Fruit fly (Drosophila melanogaster): ENCODE results near the gene CG44037.

The CG44037 gene

DNA sequence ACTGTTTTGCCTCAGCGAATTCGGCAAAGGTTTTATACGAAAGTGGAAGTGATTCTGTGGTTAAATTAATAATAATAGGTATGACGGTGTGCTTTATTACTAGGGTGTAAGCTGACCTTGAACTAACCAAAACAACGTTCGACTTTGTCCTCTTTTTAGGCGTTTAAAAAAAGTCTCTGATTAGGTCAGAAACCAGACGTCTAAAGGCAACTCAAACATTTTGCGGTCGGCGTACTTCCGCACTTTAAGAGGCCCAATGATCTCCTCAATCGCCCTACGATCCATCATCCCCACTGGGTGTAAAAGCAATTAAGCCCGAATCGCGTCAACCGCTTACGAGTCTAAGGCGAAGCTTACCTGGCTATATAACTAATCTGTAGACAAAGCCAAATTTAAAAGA, 19.4 kb upstream of the CG44037 start, which contains the start of gene Cyp313a3:
TSS of gene Cyp313a3 (minus strand) at position 101 of the 400 bp plus-strand sequence.
- TF ChIP-seq Myc (optimal IDR thresholded peaks at IDR 0.05) = no peak
- no peak for TF ChIP-seq Sin3A (optimal IDR thresholded peaks at IDR 0.05)
- TF ChIP-seq h (optimal IDR thresholded peaks at IDR 0.05) = no peak
- no peak for TF ChIP-seq insv (optimal IDR thresholded peaks at IDR 0.05)
- no peak for TF ChIP-seq psq (optimal IDR thresholded peaks at IDR 0.05)
- no peak for TF ChIP-seq ttk (optimal IDR thresholded peaks at IDR 0.05)

DNA sequence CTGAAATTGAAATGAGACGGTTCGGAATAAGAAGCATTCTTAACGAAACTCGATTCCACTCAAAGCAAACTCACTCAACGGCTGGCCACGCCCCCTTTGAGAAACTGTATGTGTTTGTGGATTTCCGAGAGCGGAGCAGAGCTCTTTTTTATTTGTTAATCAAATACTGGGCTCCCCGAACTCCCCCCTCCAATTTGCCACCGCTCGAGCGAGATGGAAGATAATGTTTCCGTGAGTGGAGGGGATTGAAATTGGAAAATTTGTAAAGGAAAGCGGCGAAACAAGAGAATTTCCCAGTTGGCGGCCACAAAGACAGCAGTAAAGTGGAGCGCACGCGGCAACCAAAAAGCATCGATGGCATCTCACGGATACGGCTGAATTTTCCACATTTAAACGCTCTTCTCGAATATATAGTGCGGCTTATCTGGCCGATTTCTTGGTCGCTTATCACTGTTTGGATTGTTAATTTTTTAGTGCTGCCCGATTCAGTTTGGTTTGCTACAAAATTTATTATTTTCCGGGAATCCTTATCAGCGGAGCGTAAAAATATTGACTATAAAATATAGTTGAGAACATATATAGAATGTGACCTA, 14.0 kb upstream of the CG44037 start:
- TF ChIP-seq ttk (optimal IDR thresholded peaks at IDR 0.05) (no peak), psq (optimal IDR thresholded peaks at IDR 0.05) (no peak)

DNA sequence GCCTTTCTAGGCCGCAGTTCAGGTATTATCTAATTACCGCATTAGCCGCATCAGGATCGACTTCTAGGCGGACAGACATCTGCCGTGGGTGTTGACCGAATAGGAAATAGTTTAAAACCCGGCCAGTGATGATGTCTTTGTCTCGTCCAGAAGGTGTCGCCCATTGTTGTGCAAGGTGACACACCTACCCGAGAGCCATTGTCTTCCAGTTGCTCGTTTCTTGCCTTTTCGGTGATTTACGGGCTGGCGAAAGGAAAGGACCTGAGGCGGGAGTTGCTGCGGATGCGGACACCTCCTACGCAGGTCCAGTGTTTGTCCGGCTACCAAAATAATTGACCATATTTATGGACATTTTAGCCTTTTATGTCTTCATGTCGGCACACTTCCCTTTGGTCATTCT, 10.3 kb upstream of the CG44037 start:
- TF ChIP-seq h (optimal IDR thresholded peaks at IDR 0.05) (no peak), Myc (optimal IDR thresholded peaks at IDR 0.05) (no peak), insv (optimal IDR thresholded peaks at IDR 0.05) (no peak), psq (optimal IDR thresholded peaks at IDR 0.05) (no peak), Sin3A (optimal IDR thresholded peaks at IDR 0.05) (no peak)

DNA sequence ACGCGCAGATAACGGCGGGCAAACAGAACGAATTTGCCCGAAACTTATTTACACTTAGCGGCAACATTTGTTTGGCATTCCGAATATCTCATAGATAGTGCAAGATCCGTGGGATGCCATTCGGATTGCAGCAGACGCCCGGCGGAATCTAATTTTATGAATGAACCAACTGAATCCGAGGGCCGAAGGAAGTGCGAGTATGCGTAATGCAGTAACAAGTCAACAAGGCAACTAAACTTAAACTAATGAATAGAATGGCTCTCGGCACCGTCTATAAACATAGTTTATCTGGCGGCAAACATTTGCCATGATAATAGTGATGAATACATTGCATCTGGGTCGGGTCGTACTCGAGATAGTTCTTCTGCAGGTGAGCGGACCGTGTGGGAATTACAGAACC, 8.3 kb upstream of the CG44037 start:
- TF ChIP-seq Myc (optimal IDR thresholded peaks at IDR 0.05) (no peak), h (optimal IDR thresholded peaks at IDR 0.05) (no peak), insv (optimal IDR thresholded peaks at IDR 0.05) (no peak), psq (optimal IDR thresholded peaks at IDR 0.05) (no peak), Sin3A (optimal IDR thresholded peaks at IDR 0.05) (no peak), ttk (optimal IDR thresholded peaks at IDR 0.05) (no peak)

DNA sequence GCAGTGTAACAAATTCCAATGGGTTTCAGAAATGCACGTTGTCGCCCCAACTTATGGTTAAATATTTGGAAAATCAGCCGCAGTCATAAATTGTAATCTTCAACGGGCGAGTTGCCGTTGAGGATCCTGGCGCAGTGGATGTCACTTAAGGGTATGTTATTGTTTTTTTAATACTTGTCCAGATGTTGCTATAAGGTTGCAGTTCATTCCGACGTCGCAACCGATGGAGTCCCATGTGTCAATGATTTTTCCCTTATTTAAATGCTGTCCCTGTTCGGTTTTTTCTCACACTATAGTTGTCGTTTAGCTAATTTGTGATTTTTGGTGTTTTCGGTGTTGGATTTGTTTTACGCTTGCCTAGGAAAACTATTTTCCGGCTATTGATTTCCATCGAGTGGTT, 7.0 kb upstream of the CG44037 start:
- TF ChIP-seq Sin3A (optimal IDR thresholded peaks at IDR 0.05) = no peak
- no peak for TF ChIP-seq h (optimal IDR thresholded peaks at IDR 0.05)
- no peak for TF ChIP-seq psq (optimal IDR thresholded peaks at IDR 0.05)
- TF ChIP-seq Myc (optimal IDR thresholded peaks at IDR 0.05) = no peak
- TF ChIP-seq ttk (optimal IDR thresholded peaks at IDR 0.05) = no peak
- TF ChIP-seq insv (optimal IDR thresholded peaks at IDR 0.05) = no peak

DNA sequence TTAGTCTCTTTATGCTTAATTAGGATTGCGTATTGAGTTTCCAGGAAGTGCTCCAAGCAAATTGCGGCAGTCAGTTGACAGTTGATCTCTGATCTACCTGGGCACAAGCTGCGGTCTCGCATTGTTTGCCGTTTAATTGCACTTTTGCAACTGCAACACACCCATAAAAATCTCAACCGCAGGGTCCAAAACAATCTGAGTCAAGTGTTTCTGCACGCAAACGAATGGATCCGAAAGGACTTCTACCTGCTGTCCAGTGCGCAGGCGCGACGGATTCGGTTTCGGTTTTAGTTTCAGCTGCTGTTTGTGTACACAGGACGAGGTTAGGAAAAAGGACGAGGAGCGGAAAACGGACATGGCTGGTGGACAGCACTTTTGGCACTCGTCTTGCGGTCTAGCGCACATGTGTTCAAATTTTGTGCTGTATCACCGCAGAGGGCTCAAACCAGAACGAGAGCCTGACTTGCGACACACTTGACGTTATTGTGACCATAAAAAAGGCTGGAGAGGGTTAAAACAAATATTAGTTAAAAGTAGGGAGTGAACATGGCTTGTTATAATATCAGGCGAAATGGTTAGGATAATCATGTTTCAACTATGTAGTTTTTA, 6.0 kb upstream of the CG44037 start:
- TF ChIP-seq h (optimal IDR thresholded peaks at IDR 0.05) = no peak
- TF ChIP-seq Sin3A (optimal IDR thresholded peaks at IDR 0.05) = no peak
- no peak for TF ChIP-seq Myc (optimal IDR thresholded peaks at IDR 0.05)
- no peak for TF ChIP-seq ttk (optimal IDR thresholded peaks at IDR 0.05)
- TF ChIP-seq psq (optimal IDR thresholded peaks at IDR 0.05) = no peak
- no peak for TF ChIP-seq insv (optimal IDR thresholded peaks at IDR 0.05)

DNA sequence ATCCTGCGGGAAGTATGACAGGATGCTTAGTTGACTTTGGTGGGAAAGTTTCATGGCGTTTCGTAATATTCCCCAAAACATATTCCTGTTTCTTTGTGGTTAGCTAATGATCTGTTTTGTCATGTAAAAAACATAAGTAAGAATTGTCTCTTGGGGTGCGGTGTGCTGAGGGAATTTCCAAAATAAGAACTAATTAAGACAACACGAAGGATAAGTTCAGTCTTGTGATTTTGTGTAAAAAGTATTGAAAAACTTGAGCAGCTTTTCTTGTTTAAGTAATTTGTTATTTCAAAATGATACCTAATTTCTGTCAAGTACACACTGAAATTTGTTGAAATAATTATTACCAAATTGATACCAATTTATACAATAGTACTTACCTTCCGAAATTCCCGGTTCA, 4.7 kb upstream of the CG44037 start, which contains the start of gene CG3942:
TSS of gene CG3942 (plus strand) at position 301 of the 400 bp plus-strand sequence.
- TF ChIP-seq ttk (optimal IDR thresholded peaks at IDR 0.05) (no peak), Sin3A (optimal IDR thresholded peaks at IDR 0.05) (no peak), psq (optimal IDR thresholded peaks at IDR 0.05) (no peak), insv (optimal IDR thresholded peaks at IDR 0.05) (no peak)

DNA sequence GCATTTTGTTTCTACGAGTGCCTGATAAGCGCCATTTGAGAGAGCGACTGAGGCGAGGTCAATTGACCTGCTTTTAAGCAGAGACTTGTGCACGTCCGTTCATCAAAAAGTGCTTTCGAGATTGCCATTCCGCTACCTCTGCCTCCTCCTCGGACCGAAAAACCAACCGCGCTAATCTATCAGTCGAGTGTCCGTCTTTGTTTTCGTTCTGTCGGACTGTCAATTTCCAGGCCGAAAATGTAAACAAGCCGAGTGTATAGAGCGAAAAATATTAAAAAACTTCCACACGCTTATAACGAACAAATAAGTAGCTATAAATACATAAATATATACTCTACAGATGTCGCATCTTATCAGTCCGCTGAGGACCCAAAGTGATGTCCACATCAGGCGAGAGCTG, 476 bp downstream of the CG44037 start:
- TF ChIP-seq Myc (optimal IDR thresholded peaks at IDR 0.05) = no peak
- no peak for TF ChIP-seq psq (optimal IDR thresholded peaks at IDR 0.05)
- no peak for TF ChIP-seq Sin3A (optimal IDR thresholded peaks at IDR 0.05)
- TF ChIP-seq h (optimal IDR thresholded peaks at IDR 0.05) = no peak
- TF ChIP-seq ttk (optimal IDR thresholded peaks at IDR 0.05) = no peak
- no peak for TF ChIP-seq insv (optimal IDR thresholded peaks at IDR 0.05)

DNA sequence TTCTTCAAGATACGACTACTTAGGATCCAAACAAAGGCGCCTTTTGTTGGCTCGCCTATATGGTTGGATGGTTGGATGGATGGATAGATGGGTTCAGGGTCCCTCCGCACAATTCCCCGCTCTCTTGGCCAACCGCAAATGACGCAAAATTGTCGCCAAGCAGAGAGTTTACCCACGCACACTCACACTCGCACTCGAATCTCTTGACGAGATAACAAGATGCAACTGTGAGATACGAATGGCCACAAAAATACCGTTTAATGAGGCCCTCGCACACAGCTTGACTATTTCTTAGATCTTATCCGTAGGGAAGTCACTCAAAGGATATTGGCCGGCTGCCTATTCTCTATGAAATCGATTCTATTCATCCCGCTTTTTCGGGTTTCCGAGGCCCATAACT, 1.3 kb downstream of the CG44037 start:
- no peak for TF ChIP-seq ttk (optimal IDR thresholded peaks at IDR 0.05)
- TF ChIP-seq insv (optimal IDR thresholded peaks at IDR 0.05) = no peak
- no peak for TF ChIP-seq Myc (optimal IDR thresholded peaks at IDR 0.05)
- no peak for TF ChIP-seq Sin3A (optimal IDR thresholded peaks at IDR 0.05)
- no peak for TF ChIP-seq psq (optimal IDR thresholded peaks at IDR 0.05)
- TF ChIP-seq h (optimal IDR thresholded peaks at IDR 0.05) = no peak

DNA sequence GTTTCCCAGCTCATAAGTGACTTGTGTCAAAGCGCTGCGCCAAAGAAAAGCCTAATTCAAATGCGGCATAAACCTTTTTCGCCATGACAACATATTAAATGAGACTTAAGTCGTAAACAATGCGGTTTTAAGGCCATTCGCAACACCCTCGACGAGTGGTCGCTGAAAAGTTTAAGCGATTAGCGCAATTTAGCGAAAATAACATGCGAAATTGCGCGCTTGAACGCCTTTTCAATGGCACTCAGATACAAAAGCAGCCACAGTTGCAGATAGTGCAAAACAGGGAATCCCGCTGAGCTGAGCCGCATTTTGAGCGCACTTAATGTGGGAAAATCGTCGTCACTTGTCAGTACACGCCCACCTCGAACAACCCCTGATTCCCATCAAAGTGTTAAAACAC, 2.1 kb downstream of the CG44037 start, which contains the start of gene CG44038:
TSS of gene CG44038 (plus strand) at position 301 of the 400 bp plus-strand sequence.
- no peak for TF ChIP-seq Sin3A (optimal IDR thresholded peaks at IDR 0.05)
- TF ChIP-seq Myc (optimal IDR thresholded peaks at IDR 0.05) = no peak
- no peak for TF ChIP-seq insv (optimal IDR thresholded peaks at IDR 0.05)
- no peak for TF ChIP-seq ttk (optimal IDR thresholded peaks at IDR 0.05)
- no peak for TF ChIP-seq psq (optimal IDR thresholded peaks at IDR 0.05)
- TF ChIP-seq h (optimal IDR thresholded peaks at IDR 0.05) = no peak

DNA sequence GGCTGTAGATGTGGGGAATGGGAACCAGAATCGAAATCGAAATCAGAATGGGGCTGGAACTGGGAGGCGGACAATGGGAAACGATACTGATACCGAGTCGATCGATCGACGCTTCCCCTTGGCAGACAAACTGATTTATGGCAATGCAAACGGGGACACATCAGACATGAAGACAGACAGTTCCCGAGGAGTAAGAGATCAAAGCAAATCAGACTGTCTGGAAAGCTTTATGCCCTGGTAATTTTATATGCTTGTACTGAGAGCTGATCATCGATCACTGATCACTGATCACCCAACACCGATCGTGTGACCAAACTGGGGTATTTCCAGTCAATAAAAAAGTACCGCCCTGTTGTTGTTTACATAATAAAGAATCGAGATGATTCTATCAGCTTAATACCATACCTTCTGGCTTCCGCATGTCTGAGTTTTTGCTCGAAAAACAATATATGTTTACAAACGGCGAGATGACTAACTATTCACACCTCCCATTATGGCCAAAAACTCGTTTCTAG, 11.4 kb downstream of the CG44037 start:
- no peak for TF ChIP-seq h (optimal IDR thresholded peaks at IDR 0.05)

DNA sequence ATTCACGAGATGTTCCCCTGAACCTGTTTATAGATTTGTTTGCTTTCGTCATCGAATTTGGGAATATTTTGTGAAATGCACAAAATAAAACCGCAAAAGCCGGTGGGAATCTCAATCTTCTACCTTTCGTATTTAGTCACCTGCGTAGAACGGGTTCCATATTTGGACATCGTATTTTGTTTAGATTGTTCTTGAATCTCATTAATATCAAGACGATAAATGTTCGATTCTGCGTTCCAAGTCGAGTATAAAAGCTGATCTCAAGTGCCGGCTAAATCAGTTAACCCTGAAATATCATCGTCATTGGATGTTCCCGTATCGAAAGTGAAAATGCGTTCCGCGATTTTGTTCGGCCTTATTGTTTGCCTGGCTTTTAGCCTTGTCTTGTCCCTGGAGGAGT, 12.1 kb downstream of the CG44037 start, which contains the start of gene CG17738:
TSS of gene CG17738 (plus strand) at position 301 of the 400 bp plus-strand sequence.
- TF ChIP-seq h (optimal IDR thresholded peaks at IDR 0.05) = no peak
- no peak for TF ChIP-seq ttk (optimal IDR thresholded peaks at IDR 0.05)
- TF ChIP-seq insv (optimal IDR thresholded peaks at IDR 0.05) = no peak
- no peak for TF ChIP-seq psq (optimal IDR thresholded peaks at IDR 0.05)

DNA sequence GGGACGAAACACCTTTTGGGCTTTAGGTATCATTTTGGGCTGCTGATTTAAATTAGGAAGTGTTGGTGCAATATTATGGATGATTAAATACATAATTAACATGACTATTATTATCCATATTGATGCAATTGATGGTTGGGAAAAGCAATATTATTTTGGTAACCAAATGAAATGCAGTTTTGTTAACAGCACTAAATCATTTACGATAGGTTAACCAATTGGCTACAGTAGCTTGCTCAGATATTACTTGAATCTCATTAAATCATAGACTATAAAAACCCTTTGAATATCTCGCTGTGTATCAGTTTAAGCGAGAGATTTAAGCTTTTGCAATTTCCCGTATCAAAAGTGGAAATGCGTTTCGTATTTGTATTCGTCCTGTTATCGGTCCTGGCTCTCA, 14.3 kb downstream of the CG44037 start, which contains the start of gene Sfp87B:
TSS of gene Sfp87B (plus strand) at position 301 of the 400 bp plus-strand sequence.
- TF ChIP-seq Sin3A (optimal IDR thresholded peaks at IDR 0.05) (no peak), h (optimal IDR thresholded peaks at IDR 0.05) (no peak), Myc (optimal IDR thresholded peaks at IDR 0.05) (no peak), psq (optimal IDR thresholded peaks at IDR 0.05) (no peak), ttk (optimal IDR thresholded peaks at IDR 0.05) (no peak)
